Worm (Caenorhabditis elegans) whole organism, late embryonic: Measurements from ENCODE around the gene cox-16.

Experiments
- ama-1 ChIP-seq: fragments of 150-350 bp; optimal IDR thresholded peaks from 2 replicates; lab custom pipeline; 2014
- pha-2 ChIP-seq: sonication (generic microtip); optimal IDR thresholded peaks from 2 replicates; lab custom pipeline; 2017; ENCODE audit warnings: mild to moderate bottlenecking, missing genetic modification characterization, missing compliant biosample characterization
- pha-4 ChIP-seq: fragments of 150-350 bp; optimal IDR thresholded peaks from 2 replicates; lab custom pipeline; 2018; ENCODE audit warnings: missing biosample characterization, missing genetic modification reagents, missing genetic modification characterization
- tbx-2 ChIP-seq: sonication (generic microtip); optimal IDR thresholded peaks from 2 replicates; lab custom pipeline; 2016; ENCODE audit warnings: missing genetic modification characterization, missing compliant biosample characterization

- no peak for TF ChIP-seq pha-2 (tag; lab: Kevin White, UChicago)
- no peak for TF ChIP-seq ama-1 (lab: Kevin White, UChicago)
- TF ChIP-seq pha-4: no peak
- TF ChIP-seq tbx-2 (tag; lab: Kevin White, UChicago): no peak
These were observed 40.0 kb upstream of the cox-16 start for ce11 chrV:5576008-5576407.
